5 worm cellular contexts compared by ENCODE assay signal in the genomic region with DNA sequence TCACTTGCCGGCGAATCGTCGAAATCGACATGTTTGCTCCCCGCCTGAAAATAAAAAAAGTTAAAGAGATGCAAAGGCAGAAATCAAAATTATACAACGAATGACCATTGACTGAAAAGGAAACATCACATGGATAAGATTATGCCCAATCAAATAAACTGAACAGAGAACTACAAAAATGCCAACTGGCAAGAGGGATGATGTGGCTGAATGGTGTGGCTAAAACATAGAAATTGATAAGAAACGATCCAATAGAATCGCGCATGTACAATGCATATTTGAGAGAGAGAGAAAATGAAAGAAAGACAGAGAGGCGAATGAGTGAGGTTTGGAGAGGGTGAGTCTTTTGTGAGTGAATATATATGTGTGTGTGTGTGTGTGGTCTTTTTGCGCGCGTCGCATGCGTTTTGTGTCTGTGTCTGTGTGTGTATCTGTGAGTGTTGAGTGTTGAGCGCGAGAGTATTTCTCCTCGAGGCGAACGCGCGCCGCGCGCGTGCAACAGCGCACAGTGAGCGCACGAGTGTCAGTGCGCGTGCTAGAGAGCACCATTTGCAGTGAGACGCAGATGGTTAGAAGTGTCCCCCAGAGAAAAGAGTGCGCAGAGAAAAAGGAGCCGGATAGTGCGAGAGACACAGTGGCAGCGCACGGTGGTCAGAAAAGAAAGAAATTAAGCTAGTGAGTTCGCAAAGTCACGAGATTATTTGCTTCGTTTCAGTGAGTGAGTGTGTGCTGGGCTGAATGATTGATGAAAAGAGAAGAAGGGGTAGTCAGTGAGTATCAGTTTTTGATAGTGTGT.
TF ChIP-seq lines count a peak whose summit lies in the region.

A gene (minus strand): TSS at position 51 of the 796 bp plus-strand sequence.

TF ChIP-seq in whole organism, L1 larva, 84 proteins besides CTCF, POLR2A, EP300 and RAD21 (continues in another document):
- peak; percentile 94 for TF ChIP-seq rnt-1 (tag; optimal IDR thresholded peaks at IDR 0.05; lab: Kevin White, UChicago)
- peak; percentile 80 for TF ChIP-seq skn-1 (tag; optimal IDR thresholded peaks at IDR 0.05; lab: Kevin White, UChicago)
- TF ChIP-seq unc-130 (tag; optimal IDR thresholded peaks at IDR 0.05; lab: Kevin White, UChicago): peak; percentile 82
- TF ChIP-seq efl-3 (GFP tag; optimal IDR thresholded peaks at IDR 0.05; lab: Kevin White, UChicago): peak; percentile 39
- peak; percentile 99 for TF ChIP-seq swsn-7 (tag; optimal IDR thresholded peaks at IDR 0.05; lab: Kevin White, UChicago)
- peak in 4 of 6 experiments; percentile 17 to 82 (median 54) for TF ChIP-seq elt-3 (tag; optimal IDR thresholded peaks at IDR 0.05; lab: Kevin White, UChicago)
- peak; percentile 95 for TF ChIP-seq mef-2 (tag; optimal IDR thresholded peaks at IDR 0.05; lab: Kevin White, UChicago)
- peak; percentile 96 for TF ChIP-seq sox-4 (tag; optimal IDR thresholded peaks at IDR 0.05; lab: Kevin White, UChicago)
- no peak for TF ChIP-seq ceh-63 (GFP tag; optimal IDR thresholded peaks at IDR 0.05; lab: Kevin White, UChicago)
- TF ChIP-seq sptf-1 (tag; optimal IDR thresholded peaks at IDR 0.05; lab: Kevin White, UChicago): no peak
- TF ChIP-seq lin-13 (GFP tag; optimal IDR thresholded peaks at IDR 0.05; lab: Kevin White, UChicago): peak; percentile 93
- TF ChIP-seq xbp-1 (tag; optimal IDR thresholded peaks at IDR 0.05; lab: Kevin White, UChicago): peak; percentile 94
- no peak for TF ChIP-seq unc-30 (tag; optimal IDR thresholded peaks at IDR 0.05; lab: Kevin White, UChicago)
- no peak for TF ChIP-seq pqm-1 (tag; optimal IDR thresholded peaks at IDR 0.05; lab: Kevin White, UChicago)
- TF ChIP-seq ets-5 (GFP tag; IDR thresholded peaks at IDR 0.05; lab: Robert Waterston, UW): no peak
- TF ChIP-seq ceh-88 (GFP tag; IDR thresholded peaks at IDR 0.05; lab: Robert Waterston, UW): peak; percentile 98

TF ChIP-seq in whole organism, L3 larva, 47 proteins besides CTCF, POLR2A, EP300 and RAD21 (continues in another document):
- TF ChIP-seq nhr-76 (tag; optimal IDR thresholded peaks at IDR 0.05; lab: Kevin White, UChicago) (peak; percentile 63), aly-2 (tag; optimal IDR thresholded peaks at IDR 0.05; lab: Kevin White, UChicago) (no peak), nhr-25 (tag; optimal IDR thresholded peaks at IDR 0.05; lab: Kevin White, UChicago) (peak; percentile 99), ama-1 (optimal IDR thresholded peaks at IDR 0.05; lab: Kevin White, UChicago) (no peak), unc-62 (GFP tag; optimal IDR thresholded peaks at IDR 0.05; lab: Kevin White, UChicago) (peak; percentile 96), unc-39 (tag; optimal IDR thresholded peaks at IDR 0.05; lab: Kevin White, UChicago) (no peak), fos-1 (tag; optimal IDR thresholded peaks at IDR 0.05; lab: Kevin White, UChicago) (peak; percentile 76), ZK546.5 (tag; optimal IDR thresholded peaks at IDR 0.05; lab: Kevin White, UChicago) (no peak), nhr-237 (tag; optimal IDR thresholded peaks at IDR 0.05; lab: Kevin White, UChicago) (peak; percentile 46), nhr-11 (tag; optimal IDR thresholded peaks at IDR 0.05; lab: Kevin White, UChicago) (peak; percentile 94), ceh-9 (tag; optimal IDR thresholded peaks at IDR 0.05; lab: Kevin White, UChicago) (no peak), nhr-23 (tag; optimal IDR thresholded peaks at IDR 0.05; lab: Kevin White, UChicago) (peak; percentile 91), elt-3 (tag; optimal IDR thresholded peaks at IDR 0.05; lab: Kevin White, UChicago) (peak in 2 of 3 experiments; percentile 66 to 73), mml-1 (tag; optimal IDR thresholded peaks at IDR 0.05; lab: Kevin White, UChicago) (peak; percentile 73), jun-1 (tag; optimal IDR thresholded peaks at IDR 0.05; lab: Kevin White, UChicago) (peak; percentile 99), zag-1 (tag; optimal IDR thresholded peaks at IDR 0.05; lab: Kevin White, UChicago) (peak; percentile 82), elt-2 (tag; optimal IDR thresholded peaks at IDR 0.05; lab: Kevin White, UChicago) (peak; percentile 97)

TF ChIP-seq in whole organism, early embryonic, 17 proteins besides CTCF, POLR2A, EP300 and RAD21:
- TF ChIP-seq scrt-1 (GFP tag; IDR thresholded peaks at IDR 0.05; lab: Robert Waterston, UW): no peak
- no peak for TF ChIP-seq hnd-1 (tag; optimal IDR thresholded peaks at IDR 0.05; lab: Kevin White, UChicago)
- TF ChIP-seq sea-1 (GFP tag; conservative IDR thresholded peaks at IDR 0.05; lab: Robert Waterston, UW): 0 out of 2 replicates have a peak, but pooled peaks have one; percentile 57
- TF ChIP-seq aly-1 (tag; optimal IDR thresholded peaks at IDR 0.05; lab: Kevin White, UChicago): peak; percentile 42
- peak; percentile 59 for TF ChIP-seq ets-7 (tag; optimal IDR thresholded peaks at IDR 0.05; lab: Kevin White, UChicago)
- no peak for TF ChIP-seq hmbx-1 (tag; optimal IDR thresholded peaks at IDR 0.05; lab: Kevin White, UChicago)
- peak; percentile 46 for TF ChIP-seq B0310.2 (tag; optimal IDR thresholded peaks at IDR 0.05; lab: Kevin White, UChicago)
- peak; percentile 78 for TF ChIP-seq F13C5.2 (tag; optimal IDR thresholded peaks at IDR 0.05; lab: Kevin White, UChicago)
- peak; percentile 41 for TF ChIP-seq ceh-13 (GFP tag; optimal IDR thresholded peaks at IDR 0.05; lab: Kevin White, UChicago)
- TF ChIP-seq tra-4 (tag; optimal IDR thresholded peaks at IDR 0.05; lab: Kevin White, UChicago): no peak
- TF ChIP-seq tbx-11 (GFP tag; IDR thresholded peaks at IDR 0.05; lab: Robert Waterston, UW): no peak
- peak; percentile 18 for TF ChIP-seq ceh-36 (tag; optimal IDR thresholded peaks at IDR 0.05; lab: Kevin White, UChicago)
- no peak for TF ChIP-seq ama-1 (optimal IDR thresholded peaks at IDR 0.05; lab: Kevin White, UChicago)
- TF ChIP-seq tbx-37 (GFP tag; conservative IDR thresholded peaks at IDR 0.05; lab: Robert Waterston, UW): 0 out of 2 replicates have a peak, but pooled peaks have one; percentile 16
- TF ChIP-seq pes-1 (GFP tag; IDR thresholded peaks at IDR 0.05; lab: Robert Waterston, UW): peak; percentile 39
- TF ChIP-seq hmg-4 (GFP tag; optimal IDR thresholded peaks at IDR 0.05; lab: Kevin White, UChicago): peak; percentile 87
- 0 out of 2 replicates have a peak, but pooled peaks have one; percentile 24 for TF ChIP-seq flt-1 (GFP tag; IDR thresholded peaks at IDR 0.05; lab: Robert Waterston, UW)

TF ChIP-seq in whole organism, midembryonic, 9 proteins besides CTCF, POLR2A, EP300 and RAD21:
- peak; percentile 27 for TF ChIP-seq T22C8.4 (GFP tag; IDR thresholded peaks at IDR 0.05; lab: Robert Waterston, UW)
- peak; percentile 82; the same call in 1 of the 2 replicates for TF ChIP-seq flt-1 (GFP tag; IDR thresholded peaks at IDR 0.05; lab: Robert Waterston, UW)
- TF ChIP-seq med-1 (GFP tag; optimal IDR thresholded peaks at IDR 0.05; lab: Kevin White, UChicago; ENCODE audit: insufficient read depth): no peak
- TF ChIP-seq ztf-29 (GFP tag; IDR thresholded peaks at IDR 0.05; lab: Robert Waterston, UW): no peak
- no peak for TF ChIP-seq klf-2 (GFP tag; conservative IDR thresholded peaks at IDR 0.05; lab: Robert Waterston, UW)
- TF ChIP-seq cog-1 (tag; optimal IDR thresholded peaks at IDR 0.05; lab: Kevin White, UChicago): peak; percentile 93
- TF ChIP-seq tab-1 (GFP tag; IDR thresholded peaks at IDR 0.05; lab: Robert Waterston, UW): 0 out of 2 replicates have a peak, but pooled peaks have one; percentile 64
- TF ChIP-seq ztf-23 (GFP tag; IDR thresholded peaks at IDR 0.05; lab: Robert Waterston, UW): peak; percentile 60; the same call in 1 of the 2 replicates
- TF ChIP-seq ref-1 (GFP tag; conservative IDR thresholded peaks at IDR 0.05; lab: Robert Waterston, UW): no peak
TF ChIP-seq in whole organism, midembryonic: peak in this region for 5.

TF ChIP-seq in whole organism, young adult, 124 proteins besides CTCF, POLR2A, EP300 and RAD21 (continues in another document):
- TF ChIP-seq akir-1 (GFP tag; optimal IDR thresholded peaks at IDR 0.05; lab: Kevin White, UChicago): peak; percentile 82
- TF ChIP-seq repo-1 (tag; optimal IDR thresholded peaks at IDR 0.05; lab: Kevin White, UChicago): peak; percentile 93
- peak; percentile 96 for TF ChIP-seq athp-1 (tag; optimal IDR thresholded peaks at IDR 0.05; lab: Kevin White, UChicago)
- TF ChIP-seq cebp-2 (GFP tag; IDR thresholded peaks at IDR 0.05; lab: Robert Waterston, UW): peak; percentile 69; the same call in 1 of the 2 replicates
- TF ChIP-seq ccch-3 (GFP tag; optimal IDR thresholded peaks at IDR 0.05; lab: Kevin White, UChicago): no peak
- TF ChIP-seq F10E7.11 (tag; optimal IDR thresholded peaks at IDR 0.05; lab: Kevin White, UChicago): peak; percentile 51
- peak; percentile 99 for TF ChIP-seq atf-7 (tag; optimal IDR thresholded peaks at IDR 0.05; lab: Kevin White, UChicago)
- no peak for TF ChIP-seq mes-4 (tag; optimal IDR thresholded peaks at IDR 0.05; lab: Kevin White, UChicago)
- peak; percentile 73 for TF ChIP-seq cebp-1 (GFP tag; IDR thresholded peaks at IDR 0.05; lab: Robert Waterston, UW)
- peak; percentile 97 for TF ChIP-seq cebp-1 (tag; optimal IDR thresholded peaks at IDR 0.05; lab: Kevin White, UChicago)
- no peak for TF ChIP-seq Y53F4B.3 (GFP tag; IDR thresholded peaks at IDR 0.05; lab: Robert Waterston, UW)
- 0 out of 2 replicates have a peak, but pooled peaks have one; percentile 48 for TF ChIP-seq ceh-58 (GFP tag; IDR thresholded peaks at IDR 0.05; lab: Robert Waterston, UW)
- peak; percentile 90 for TF ChIP-seq gei-17 (GFP tag; optimal IDR thresholded peaks at IDR 0.05; lab: Kevin White, UChicago)
- peak; percentile 50; the same call in 1 of the 2 replicates for TF ChIP-seq Y56A3A.18 (GFP tag; IDR thresholded peaks at IDR 0.05; lab: Robert Waterston, UW)
- peak in 1 of 3 experiments; percentile 90 for TF ChIP-seq lin-35 (GFP tag; optimal IDR thresholded peaks at IDR 0.05; lab: Kevin White, UChicago)
- peak; percentile 89 for TF ChIP-seq ztf-3 (GFP tag; optimal IDR thresholded peaks at IDR 0.05; lab: Kevin White, UChicago)
- TF ChIP-seq hsf-1 (GFP tag; IDR thresholded peaks at IDR 0.05; lab: Robert Waterston, UW): 0 out of 2 replicates have a peak, but pooled peaks have one; percentile 55
- TF ChIP-seq F33H1.4 (GFP tag; IDR thresholded peaks at IDR 0.05; lab: Robert Waterston, UW): peak; percentile 29
- no peak for TF ChIP-seq sdz-38 (tag; optimal IDR thresholded peaks at IDR 0.05; lab: Kevin White, UChicago)
- peak; percentile 84 for TF ChIP-seq B0035.1 (tag; optimal IDR thresholded peaks at IDR 0.05; lab: Kevin White, UChicago)
- no peak for TF ChIP-seq dpl-1 (GFP tag; optimal IDR thresholded peaks at IDR 0.05; lab: Kevin White, UChicago)
- TF ChIP-seq ztf-26 (tag; optimal IDR thresholded peaks at IDR 0.05; lab: Kevin White, UChicago): peak; percentile 97
- TF ChIP-seq Y79H2A.3 (GFP tag; conservative IDR thresholded peaks at IDR 0.05; lab: Robert Waterston, UW): peak; percentile 59; the same call in 1 of the 2 replicates
- TF ChIP-seq B0019.2 (GFP tag; conservative IDR thresholded peaks at IDR 0.05; lab: Robert Waterston, UW): no peak
- TF ChIP-seq F49E8.2 (tag; optimal IDR thresholded peaks at IDR 0.05; lab: Kevin White, UChicago; ENCODE audit: insufficient read depth): no peak
- no peak for TF ChIP-seq ama-1 (optimal IDR thresholded peaks at IDR 0.05; lab: Kevin White, UChicago)
- TF ChIP-seq ama-1 (GFP tag; optimal IDR thresholded peaks at IDR 0.05; lab: Kevin White, UChicago): no peak
